Fruit fly (Drosophila melanogaster) whole organism, adult: ENCODE results near the gene Pdf.

Experiments
- CG11617 ChIP-seq: fragments of 200-800 bp; sonication (Bioruptor generic); optimal IDR thresholded peaks from 2 replicates; lab custom pipeline; 2017; ENCODE audit warnings: mild to moderate bottlenecking, missing biosample characterization, missing genetic modification reagents, missing genetic modification characterization
- CG7045 ChIP-seq: fragments of 200-800 bp; sonication (Bioruptor generic); optimal IDR thresholded peaks from 2 replicates; lab custom pipeline; 2017; ENCODE audit warnings: missing biosample characterization, mild to moderate bottlenecking, missing genetic modification characterization
- Clk ChIP-seq: fragments of 200-800 bp; sonication (Bioruptor generic); optimal IDR thresholded peaks from 2 replicates; lab custom pipeline; 2017; ENCODE audit warnings: missing biosample characterization, missing genetic modification characterization
- kay ChIP-seq: fragments of 200-800 bp; sonication (Bioruptor generic); peaks from one replicate; lab custom pipeline; 2016; ENCODE audit warnings: missing biosample characterization, missing genetic modification characterization, borderline replicate concordance

DNA sequence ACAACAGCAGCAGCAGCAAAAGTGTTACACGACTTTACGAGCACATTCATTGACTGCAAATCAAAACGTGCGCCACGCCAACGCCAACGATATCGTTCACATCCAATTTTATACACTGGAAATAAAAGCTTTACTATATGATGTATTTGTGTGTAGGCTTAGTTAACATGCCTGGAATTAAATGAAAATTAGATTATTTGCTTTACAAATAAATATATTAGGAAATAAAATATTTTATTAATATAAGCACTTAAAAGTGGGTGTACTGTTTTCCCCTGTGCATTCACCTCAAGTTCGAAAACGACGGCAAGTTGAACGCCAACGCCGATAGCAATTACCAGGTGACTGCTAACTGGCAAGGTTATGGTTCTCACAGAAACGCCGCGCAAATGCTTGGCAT, 46.2 kb downstream of the Pdf start:
- TF ChIP-seq CG11617 (GFP tag; lab: Kevin White, UChicago): no peak
- no peak for TF ChIP-seq CG7045 (GFP tag; lab: Kevin White, UChicago)
- TF ChIP-seq Clk (GFP tag; lab: Kevin White, UChicago): no peak
- no peak for TF ChIP-seq kay (GFP tag; lab: Kevin White, UChicago)
